Worm (Caenorhabditis elegans): ENCODE data around the gene her-1.

The her-1 gene

DNA sequence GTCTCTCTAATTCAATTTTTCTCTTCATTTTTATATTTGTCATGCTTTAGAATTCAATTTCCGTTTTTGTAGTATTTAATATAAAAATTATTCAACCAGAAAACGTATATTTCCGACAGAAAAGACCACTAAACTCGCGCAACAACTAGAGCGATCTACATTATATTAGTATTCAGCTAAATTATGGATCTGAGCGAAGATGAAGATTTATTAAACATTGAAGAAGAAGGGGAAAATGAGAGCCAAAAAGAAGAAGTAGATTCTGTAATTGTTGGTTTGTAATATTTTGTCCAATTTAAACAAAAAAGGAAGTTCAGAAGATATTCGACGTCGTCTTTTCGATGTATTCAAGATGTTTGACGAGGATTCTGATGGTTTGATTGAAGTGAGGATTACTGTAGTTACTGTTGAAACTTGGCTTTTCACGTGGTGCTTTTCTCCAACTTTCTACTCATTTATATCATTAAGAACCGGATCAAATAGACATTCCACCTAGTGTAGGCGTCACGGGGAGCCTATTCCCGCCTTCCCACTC, 37.2 kb downstream of the her-1 start, which contains the start of gene cal-7:
Gene cal-7, plus strand, starts transcription at position 184 of the 535 bp plus-strand sequence.
- TF ChIP-seq scrt-1 (GFP tag; IDR thresholded peaks at IDR 0.05) (no peak), tbx-37 (GFP tag; conservative IDR thresholded peaks at IDR 0.05) (no peak), hnd-1 (tag; optimal IDR thresholded peaks at IDR 0.05) (no peak), tra-4 (tag; optimal IDR thresholded peaks at IDR 0.05) (no peak), hmg-4 (GFP tag; optimal IDR thresholded peaks at IDR 0.05) (no peak), F13C5.2 (tag; optimal IDR thresholded peaks at IDR 0.05) (no peak), tbx-11 (GFP tag; IDR thresholded peaks at IDR 0.05) (no peak), ceh-13 (GFP tag; optimal IDR thresholded peaks at IDR 0.05) (no peak), ets-7 (tag; optimal IDR thresholded peaks at IDR 0.05) (no peak), ama-1 (optimal IDR thresholded peaks at IDR 0.05) (no peak), B0310.2 (tag; optimal IDR thresholded peaks at IDR 0.05) (no peak), hmbx-1 (tag; optimal IDR thresholded peaks at IDR 0.05) (no peak), pes-1 (GFP tag; IDR thresholded peaks at IDR 0.05) (no peak), flt-1 (GFP tag; IDR thresholded peaks at IDR 0.05) (no peak), aly-1 (tag; optimal IDR thresholded peaks at IDR 0.05) (no peak), sea-1 (GFP tag; conservative IDR thresholded peaks at IDR 0.05) (no peak), ceh-36 (tag; optimal IDR thresholded peaks at IDR 0.05) (no peak)

DNA sequence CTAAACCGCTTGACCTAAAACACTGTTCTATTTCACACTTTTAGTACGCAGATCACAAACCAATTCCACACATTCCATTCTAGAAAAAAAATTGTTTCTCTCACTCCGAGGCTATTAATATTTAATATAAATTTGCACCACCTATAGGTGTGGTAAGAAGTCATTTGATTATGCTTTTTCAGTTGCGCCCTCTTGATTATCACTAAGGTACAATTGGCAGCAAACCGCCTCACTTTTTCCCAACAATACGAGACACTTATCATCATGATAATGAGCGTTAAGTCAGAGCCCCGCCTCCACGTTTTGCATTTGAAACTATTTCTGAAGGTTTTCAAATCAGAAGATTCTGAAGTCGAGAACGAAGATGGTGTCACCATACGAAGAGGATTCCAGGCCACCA, 40.5 kb downstream of the her-1 start, which contains the start of gene aqp-4:
Gene aqp-4, plus strand, starts transcription at position 270 of the 400 bp plus-strand sequence.
- TF ChIP-seq hnd-1 (tag; optimal IDR thresholded peaks at IDR 0.05), result no peak
- no peak for TF ChIP-seq flt-1 (GFP tag; IDR thresholded peaks at IDR 0.05)

DNA sequence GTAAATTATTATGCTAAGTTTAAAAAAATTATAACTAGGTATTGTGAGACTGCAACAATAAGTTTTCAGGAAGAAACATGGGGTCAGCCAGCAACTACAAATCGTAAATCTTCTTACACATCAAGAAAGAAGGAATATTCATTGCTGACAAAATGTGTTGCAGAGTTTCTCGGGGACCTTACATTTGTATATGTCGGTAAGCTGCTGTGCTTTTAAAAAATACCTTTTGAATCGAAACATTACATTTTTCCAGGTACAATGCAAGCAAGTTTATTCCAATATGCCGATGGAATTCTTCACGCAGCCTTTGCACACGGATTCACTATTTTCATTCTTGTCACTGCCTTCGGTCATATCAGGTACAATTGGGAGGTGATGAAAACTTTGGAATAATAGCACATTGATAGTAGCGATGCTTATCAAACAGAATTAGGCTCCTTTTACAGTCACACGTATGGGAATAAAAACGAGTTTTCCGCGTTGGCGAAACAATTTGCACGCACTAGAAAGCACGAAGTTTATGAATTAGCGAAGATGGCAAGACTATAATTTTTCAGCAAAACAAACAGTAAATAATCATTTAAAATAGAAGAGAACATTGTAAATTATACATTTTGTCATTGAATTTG, 41.4 kb downstream of the her-1 start:
- TF ChIP-seq B0310.2 (tag; optimal IDR thresholded peaks at IDR 0.05), result no peak
- TF ChIP-seq sea-1 (GFP tag; conservative IDR thresholded peaks at IDR 0.05), result no peak
- no peak for TF ChIP-seq ceh-36 (tag; optimal IDR thresholded peaks at IDR 0.05)
- TF ChIP-seq tra-4 (tag; optimal IDR thresholded peaks at IDR 0.05), result no peak
- TF ChIP-seq aly-1 (tag; optimal IDR thresholded peaks at IDR 0.05), result no peak
- no peak for TF ChIP-seq hmg-4 (GFP tag; optimal IDR thresholded peaks at IDR 0.05)
- no peak for TF ChIP-seq tbx-11 (GFP tag; IDR thresholded peaks at IDR 0.05)
- TF ChIP-seq scrt-1 (GFP tag; IDR thresholded peaks at IDR 0.05), result no peak
- no peak for TF ChIP-seq pes-1 (GFP tag; IDR thresholded peaks at IDR 0.05)
- no peak for TF ChIP-seq hnd-1 (tag; optimal IDR thresholded peaks at IDR 0.05)

DNA sequence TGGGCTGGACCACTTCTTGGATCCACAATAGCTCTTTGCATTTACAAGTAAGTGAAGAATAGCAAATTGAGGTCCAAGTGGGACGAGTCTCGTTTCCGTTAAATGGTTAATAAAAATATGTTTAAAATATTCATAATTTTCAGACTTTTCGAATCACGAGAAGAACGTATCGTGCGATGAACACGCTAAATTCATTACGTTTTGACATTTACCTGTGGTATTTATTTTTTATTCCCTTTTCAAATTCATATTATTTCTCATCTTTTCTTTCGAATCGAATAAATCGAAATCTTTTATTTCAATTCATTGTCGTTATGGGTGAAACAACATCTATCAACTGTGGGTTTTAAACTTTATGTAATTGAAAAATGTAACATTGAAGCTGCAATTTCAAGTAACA, 42.6 kb downstream of the her-1 start, which contains the start of gene marc-1:
Gene marc-1, plus strand, starts transcription at position 301 of the 400 bp plus-strand sequence.
- no peak for TF ChIP-seq aly-1 (tag; optimal IDR thresholded peaks at IDR 0.05)
- TF ChIP-seq hmg-4 (GFP tag; optimal IDR thresholded peaks at IDR 0.05), result no peak

DNA sequence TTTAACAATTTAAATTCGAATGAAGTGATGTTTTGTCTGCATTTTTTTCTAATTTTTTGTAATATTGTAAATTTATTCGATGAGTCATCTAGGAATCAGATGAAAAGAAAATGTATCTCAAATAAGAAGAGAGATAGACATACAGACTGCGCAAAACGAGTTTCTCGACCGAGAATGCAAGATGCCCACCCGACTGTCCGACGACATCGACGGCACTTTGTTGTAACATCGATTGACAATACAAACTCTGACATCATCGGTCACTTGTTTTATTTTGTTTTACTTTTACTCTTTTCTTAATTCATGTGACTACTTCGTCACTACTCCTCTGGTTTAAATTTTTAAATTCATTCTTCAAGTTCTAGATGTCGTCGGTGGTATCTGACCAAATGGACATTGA, 44.0 kb downstream of the her-1 start, which contains the start of gene sta-2:
Gene sta-2, plus strand, starts transcription at position 349 of the 400 bp plus-strand sequence.
- TF ChIP-seq tbx-11 (GFP tag; IDR thresholded peaks at IDR 0.05) (no peak), pes-1 (GFP tag; IDR thresholded peaks at IDR 0.05) (no peak), ceh-36 (tag; optimal IDR thresholded peaks at IDR 0.05) (no peak), ceh-13 (GFP tag; optimal IDR thresholded peaks at IDR 0.05) (no peak), tbx-37 (GFP tag; conservative IDR thresholded peaks at IDR 0.05) (no peak), hmbx-1 (tag; optimal IDR thresholded peaks at IDR 0.05) (no peak), flt-1 (GFP tag; IDR thresholded peaks at IDR 0.05) (no peak), ama-1 (optimal IDR thresholded peaks at IDR 0.05) (no peak)

DNA sequence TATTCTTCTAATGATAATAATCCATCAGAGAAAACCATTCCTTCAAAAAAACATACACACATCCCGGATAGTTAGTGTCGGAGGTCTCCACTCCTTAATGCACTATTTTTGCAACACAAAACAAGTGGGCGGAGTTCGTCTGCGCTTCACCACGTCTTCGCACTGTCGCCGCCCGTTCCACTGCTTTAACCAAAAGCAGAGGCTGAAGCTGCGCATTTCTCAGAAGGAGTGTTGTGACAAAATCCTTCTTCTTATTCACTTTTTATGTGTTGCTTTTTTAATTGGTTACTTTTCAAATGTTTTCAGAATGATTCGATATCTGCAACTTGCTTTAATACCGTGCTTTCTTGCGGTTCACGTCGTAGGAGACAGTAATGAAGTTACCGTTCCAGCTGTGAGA, 48.1 kb downstream of the her-1 start, which contains the start of gene F58E6.13:
Gene F58E6.13, plus strand, starts transcription at position 301 of the 400 bp plus-strand sequence.
- TF ChIP-seq ceh-36 (tag; optimal IDR thresholded peaks at IDR 0.05) (no peak), ets-7 (tag; optimal IDR thresholded peaks at IDR 0.05) (no peak), aly-1 (tag; optimal IDR thresholded peaks at IDR 0.05) (no peak), hmbx-1 (tag; optimal IDR thresholded peaks at IDR 0.05) (no peak), tra-4 (tag; optimal IDR thresholded peaks at IDR 0.05) (no peak), tbx-37 (GFP tag; conservative IDR thresholded peaks at IDR 0.05) (no peak), B0310.2 (tag; optimal IDR thresholded peaks at IDR 0.05) (no peak), tbx-11 (GFP tag; IDR thresholded peaks at IDR 0.05) (no peak), pes-1 (GFP tag; IDR thresholded peaks at IDR 0.05) (no peak), ama-1 (optimal IDR thresholded peaks at IDR 0.05) (no peak), F13C5.2 (tag; optimal IDR thresholded peaks at IDR 0.05) (no peak), hnd-1 (tag; optimal IDR thresholded peaks at IDR 0.05) (no peak), sea-1 (GFP tag; conservative IDR thresholded peaks at IDR 0.05) (no peak), hmg-4 (GFP tag; optimal IDR thresholded peaks at IDR 0.05) (no peak), ceh-13 (GFP tag; optimal IDR thresholded peaks at IDR 0.05) (no peak)

DNA sequence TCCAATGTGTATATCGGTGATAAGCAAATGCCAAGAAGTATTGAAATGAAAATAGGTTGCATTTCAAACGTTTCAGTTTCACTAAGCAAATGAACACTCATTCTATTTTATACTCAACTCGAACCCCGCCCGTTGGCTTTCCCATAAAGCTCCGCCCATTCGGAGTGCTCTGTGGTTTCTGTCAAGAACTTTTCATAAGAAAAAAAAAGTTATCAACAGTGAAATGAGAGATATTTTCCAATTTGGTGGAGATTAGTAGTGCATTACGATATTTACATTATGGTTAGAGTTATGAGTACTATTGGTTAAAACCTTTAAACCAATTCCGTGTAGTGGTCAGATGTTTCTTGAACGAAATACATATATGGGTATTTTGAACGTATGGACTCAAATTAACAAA, 53.5 kb downstream of the her-1 start, which contains the start of gene F58E6.4:
Gene F58E6.4, minus strand, starts transcription at position 101 of the 400 bp plus-strand sequence.
- TF ChIP-seq tbx-11 (GFP tag; IDR thresholded peaks at IDR 0.05), result no peak
- no peak for TF ChIP-seq tra-4 (tag; optimal IDR thresholded peaks at IDR 0.05)
- no peak for TF ChIP-seq flt-1 (GFP tag; IDR thresholded peaks at IDR 0.05)
- TF ChIP-seq tbx-37 (GFP tag; conservative IDR thresholded peaks at IDR 0.05), result no peak
- no peak for TF ChIP-seq ets-7 (tag; optimal IDR thresholded peaks at IDR 0.05)
- TF ChIP-seq sea-1 (GFP tag; conservative IDR thresholded peaks at IDR 0.05), result no peak
- TF ChIP-seq B0310.2 (tag; optimal IDR thresholded peaks at IDR 0.05), result no peak

All from whole organism, early embryonic.